Fruit fly (Drosophila melanogaster): ENCODE results near the gene CG45065.

DNA sequence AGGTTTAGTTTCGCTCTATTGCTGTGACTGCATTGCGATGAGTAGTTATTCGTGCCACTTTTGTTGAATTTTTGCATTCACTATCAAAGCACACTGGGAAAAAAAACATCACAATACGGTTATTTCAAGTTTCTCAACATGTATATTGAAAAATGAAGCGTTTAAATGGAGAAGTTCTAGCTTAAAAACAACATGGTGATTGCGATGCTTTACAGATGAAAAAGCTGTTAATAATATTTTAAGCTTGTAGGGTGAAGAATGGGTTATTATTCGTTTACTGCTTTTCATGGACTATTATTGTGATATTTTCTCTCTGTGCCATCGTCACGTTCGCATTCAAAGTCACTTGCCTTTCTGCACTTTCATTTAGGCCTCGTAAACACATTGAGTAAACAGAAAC, 13.9 kb upstream of the CG45065 start:
- TF ChIP-seq br (GFP tag; optimal IDR thresholded peaks at IDR 0.05) (no peak), fru (GFP tag; optimal IDR thresholded peaks at IDR 0.05) (no peak), Hr78 (GFP tag; optimal IDR thresholded peaks at IDR 0.05) (no peak), CG9705 (GFP tag; optimal IDR thresholded peaks at IDR 0.05) (no peak), usp (GFP tag; optimal IDR thresholded peaks at IDR 0.05) (no peak), psq (GFP tag; optimal IDR thresholded peaks at IDR 0.05) (no peak), Abd-B (GFP tag; optimal IDR thresholded peaks at IDR 0.05) (no peak)
